Worm (Caenorhabditis elegans) whole organism, L3 larva: ENCODE data around the gene slcr-46.3.

Experiments
- R02D3.7 ChIP-seq: fragments of 150-350 bp; optimal IDR thresholded peaks from 2 replicates; lab custom pipeline; 2014; ENCODE audit warnings: missing biosample characterization, missing genetic modification characterization
- ZK546.5 ChIP-seq: sonication (generic microtip); optimal IDR thresholded peaks from 2 replicates; lab custom pipeline; 2017; ENCODE audit warnings: missing biosample characterization, missing genetic modification characterization
- aly-2 ChIP-seq: fragments of 150-350 bp; optimal IDR thresholded peaks from 2 replicates; lab custom pipeline; 2014; ENCODE audit warnings: missing biosample characterization, missing genetic modification characterization
- ama-1 ChIP-seq: fragments of 150-350 bp; optimal IDR thresholded peaks from 2 replicates; lab custom pipeline; 2018
- ceh-16 ChIP-seq: sonication (generic microtip); optimal IDR thresholded peaks from 2 replicates; lab custom pipeline; 2017; ENCODE audit warnings: missing biosample characterization, missing genetic modification characterization
- ceh-28 ChIP-seq: fragments of 150-350 bp; optimal IDR thresholded peaks from 2 replicates; lab custom pipeline; 2014; ENCODE audit warnings: missing biosample characterization, missing genetic modification reagents, missing genetic modification characterization
- ceh-82 ChIP-seq: fragments of 150-350 bp; optimal IDR thresholded peaks from 2 replicates; lab custom pipeline; 2014; ENCODE audit warnings: missing biosample characterization, missing genetic modification characterization
- egl-27 ChIP-seq: sonication (generic microtip); optimal IDR thresholded peaks from 4 replicates; lab custom pipeline; 2017; ENCODE audit warnings: missing biosample characterization, missing genetic modification reagents, missing genetic modification characterization
- egl-5 ChIP-seq: fragments of 150-350 bp; optimal IDR thresholded peaks from 2 replicates; lab custom pipeline; 2017; ENCODE audit warnings: missing biosample characterization, missing genetic modification reagents, missing genetic modification characterization, inconsistent platforms
- elt-2 ChIP-seq: sonication (generic microtip); optimal IDR thresholded peaks from 2 replicates; lab custom pipeline; 2016; ENCODE audit warnings: missing genetic modification reagents, mild to moderate bottlenecking, missing genetic modification characterization, missing compliant biosample characterization
- fkh-10 ChIP-seq: sonication (generic microtip); optimal IDR thresholded peaks from 2 replicates; lab custom pipeline; 2017; ENCODE audit warnings: missing biosample characterization, missing genetic modification reagents, missing genetic modification characterization
- fkh-2 ChIP-seq: fragments of 150-350 bp; optimal IDR thresholded peaks from 2 replicates; lab custom pipeline; 2014; ENCODE audit warnings: missing biosample characterization, missing genetic modification reagents, missing genetic modification characterization
- fos-1 ChIP-seq: fragments of 150-350 bp; optimal IDR thresholded peaks from 2 replicates; lab custom pipeline; 2014; ENCODE audit warnings: missing biosample characterization, missing genetic modification characterization
- hmg-11 ChIP-seq: sonication (generic microtip); optimal IDR thresholded peaks from 2 replicates; lab custom pipeline; 2016; ENCODE audit warnings: missing genetic modification characterization, missing compliant biosample characterization
- jun-1 ChIP-seq: fragments of 150-350 bp; optimal IDR thresholded peaks from 2 replicates; lab custom pipeline; 2014; ENCODE audit warnings: missing biosample characterization, missing genetic modification reagents, missing genetic modification characterization
- lin-39 ChIP-seq: fragments of 150-350 bp; optimal IDR thresholded peaks from 2 replicates; lab custom pipeline; 2018; ENCODE audit warnings: missing biosample characterization, missing genetic modification reagents, missing genetic modification characterization
- lsy-12 ChIP-seq: sonication (generic microtip); optimal IDR thresholded peaks from 2 replicates; lab custom pipeline; 2016; ENCODE audit warnings: mild to moderate bottlenecking, missing genetic modification characterization, missing compliant biosample characterization
- mdl-1 ChIP-seq: fragments of 150-350 bp; optimal IDR thresholded peaks from 2 replicates; lab custom pipeline; 2014; ENCODE audit warnings: missing biosample characterization, missing genetic modification characterization
- nfya-1 ChIP-seq: sonication (generic microtip); optimal IDR thresholded peaks from 2 replicates; lab custom pipeline; 2017; ENCODE audit warnings: missing genetic modification characterization, mild to moderate bottlenecking, missing compliant biosample characterization, antibody characterized with exemption, moderate library complexity; ENCODE audit not compliant: insufficient read depth
- nhr-11 ChIP-seq: fragments of 150-350 bp; optimal IDR thresholded peaks from 2 replicates; lab custom pipeline; 2014; ENCODE audit warnings: missing biosample characterization, missing genetic modification characterization
- nhr-23 ChIP-seq: fragments of 150-350 bp; optimal IDR thresholded peaks from 2 replicates; lab custom pipeline; 2014; ENCODE audit warnings: missing biosample characterization, missing genetic modification reagents, missing genetic modification characterization
- nhr-237 ChIP-seq: fragments of 150-350 bp; optimal IDR thresholded peaks from 2 replicates; lab custom pipeline; 2014; ENCODE audit warnings: missing biosample characterization, missing genetic modification characterization
- nhr-25 ChIP-seq: sonication (generic microtip); optimal IDR thresholded peaks from 2 replicates; lab custom pipeline; 2017; ENCODE audit warnings: missing biosample characterization, missing genetic modification characterization
- nhr-28 ChIP-seq: fragments of 150-350 bp; optimal IDR thresholded peaks from 2 replicates; lab custom pipeline; 2014; ENCODE audit warnings: missing biosample characterization, missing genetic modification characterization
- nhr-43 ChIP-seq: sonication (generic microtip); optimal IDR thresholded peaks from 2 replicates; lab custom pipeline; 2016; ENCODE audit warnings: mild to moderate bottlenecking, missing genetic modification characterization, missing compliant biosample characterization; ENCODE audit not compliant: poor library complexity, severe bottlenecking
- nhr-76 ChIP-seq: fragments of 150-350 bp; sonication (generic microtip); optimal IDR thresholded peaks from 5 replicates; lab custom pipeline; 2014; ENCODE audit warnings: missing biosample characterization, missing genetic modification characterization
- nhr-77 ChIP-seq: fragments of 150-350 bp; optimal IDR thresholded peaks from 2 replicates; lab custom pipeline; 2014; ENCODE audit warnings: missing biosample characterization, missing genetic modification characterization
- pha-4 ChIP-seq: fragments of 150-350 bp; optimal IDR thresholded peaks from 2 replicates; lab custom pipeline; 2014; ENCODE audit warnings: missing biosample characterization, missing genetic modification reagents, missing genetic modification characterization
- pqm-1 ChIP-seq: fragments of 150-350 bp; optimal IDR thresholded peaks from 2 replicates; lab custom pipeline; 2017; ENCODE audit warnings: missing biosample characterization, missing genetic modification characterization, inconsistent platforms
- sea-2 ChIP-seq: fragments of 150-350 bp; sonication (generic microtip); optimal IDR thresholded peaks from 4 replicates; lab custom pipeline; 2014; ENCODE audit warnings: missing biosample characterization, missing genetic modification reagents, missing genetic modification characterization
- skn-1 ChIP-seq: fragments of 150-350 bp; optimal IDR thresholded peaks from 2 replicates; lab custom pipeline; 2014; ENCODE audit warnings: missing biosample characterization, missing genetic modification characterization
- snpc-4 ChIP-seq: fragments of 150-350 bp; optimal IDR thresholded peaks from 2 replicates; lab custom pipeline; 2014; ENCODE audit warnings: missing biosample characterization, missing genetic modification characterization
- tbx-2 ChIP-seq: sonication (generic microtip); optimal IDR thresholded peaks from 2 replicates; lab custom pipeline; 2016; ENCODE audit warnings: mild to moderate bottlenecking, missing genetic modification characterization, missing compliant biosample characterization
- unc-39 ChIP-seq: sonication (generic microtip); optimal IDR thresholded peaks from 4 replicates; lab custom pipeline; 2017; ENCODE audit warnings: missing biosample characterization, missing genetic modification characterization
- unc-62 ChIP-seq: fragments of 150-350 bp; sonication (generic microtip); optimal IDR thresholded peaks from 4 replicates; lab custom pipeline; 2014; ENCODE audit warnings: missing biosample characterization, missing genetic modification reagents, missing genetic modification characterization
- zag-1 ChIP-seq: fragments of 150-350 bp; optimal IDR thresholded peaks from 2 replicates; lab custom pipeline; 2014; ENCODE audit warnings: missing biosample characterization, missing genetic modification characterization
- ztf-11 ChIP-seq: fragments of 150-350 bp; optimal IDR thresholded peaks from 2 replicates; lab custom pipeline; 2014; ENCODE audit warnings: missing biosample characterization, missing genetic modification characterization
- ztf-4 ChIP-seq: fragments of 150-350 bp; optimal IDR thresholded peaks from 2 replicates; lab custom pipeline; 2014; ENCODE audit warnings: missing biosample characterization, missing genetic modification characterization

The slcr-46.3 gene

DNA sequence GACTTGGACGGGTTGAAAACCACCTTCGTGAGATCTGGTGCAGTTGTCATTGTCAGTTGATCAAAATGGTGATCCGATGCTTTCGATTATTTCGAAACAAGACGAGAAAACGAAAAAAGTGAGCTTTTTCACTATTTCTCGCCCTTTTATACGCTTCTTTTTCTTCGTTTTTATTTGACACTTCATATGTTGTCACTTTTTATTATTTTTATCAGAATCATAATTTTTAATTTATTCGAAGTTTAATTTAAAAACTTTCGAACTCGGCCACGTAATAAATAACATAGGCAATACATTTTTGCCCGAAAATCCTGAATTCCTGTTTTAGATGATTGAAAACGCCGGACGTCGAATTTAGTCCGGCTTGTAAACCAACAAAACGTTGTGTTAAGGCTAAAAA lies 30.6 kb upstream of the slcr-46.3 start, which contains the start of gene F58E6.5:
TSS of gene F58E6.5 (minus strand) at position 101 of the 400 bp plus-strand sequence.
- no peak for TF ChIP-seq nhr-28 (tag; lab: Kevin White, UChicago)
- no peak for TF ChIP-seq snpc-4 (tag; lab: Kevin White, UChicago)
- TF ChIP-seq pha-4 (tag; lab: Kevin White, UChicago): no peak
- no peak for TF ChIP-seq egl-5
- no peak for TF ChIP-seq jun-1
- no peak for TF ChIP-seq nhr-77 (tag; lab: Kevin White, UChicago)
- no peak for TF ChIP-seq egl-27 (tag; lab: Kevin White, UChicago)
- TF ChIP-seq ztf-11: no peak
- no peak for TF ChIP-seq nhr-76 (tag; lab: Kevin White, UChicago)
- TF ChIP-seq nhr-11 (tag; lab: Kevin White, UChicago): no peak
- TF ChIP-seq nfya-1 (tag; lab: Kevin White, UChicago): no peak
- TF ChIP-seq fkh-2 (tag; lab: Kevin White, UChicago): no peak
- TF ChIP-seq nhr-237 (tag; lab: Kevin White, UChicago): no peak
- TF ChIP-seq elt-2 (tag; lab: Kevin White, UChicago): no peak
- TF ChIP-seq fkh-10 (GFP tag; lab: Kevin White, UChicago): no peak
- TF ChIP-seq unc-39 (tag; lab: Kevin White, UChicago): no peak
- no peak for TF ChIP-seq lsy-12 (tag; lab: Kevin White, UChicago)
- TF ChIP-seq, all 47 proteins: peak for 0

DNA sequence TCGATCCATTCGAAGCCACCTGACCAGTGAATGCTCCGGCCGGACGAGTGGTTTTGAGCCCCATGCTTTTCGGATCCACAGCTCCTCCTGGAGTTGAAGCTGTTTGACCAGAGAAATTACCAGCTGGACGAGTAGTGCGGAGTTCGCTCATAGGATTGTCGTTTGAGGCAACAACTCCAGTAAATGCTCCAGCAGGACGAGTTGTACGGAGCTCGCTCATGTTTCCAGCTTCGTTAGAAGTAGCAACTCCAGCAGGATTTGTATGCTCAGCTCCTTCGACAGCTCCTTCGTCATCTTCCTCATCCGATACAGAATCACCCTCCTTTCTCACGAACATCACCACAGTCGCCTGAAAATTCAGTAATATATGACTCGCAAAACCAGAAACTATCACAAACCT lies 29.6 kb upstream of the slcr-46.3 start:
- TF ChIP-seq skn-1 (tag; lab: Kevin White, UChicago) (no peak), egl-27 (tag; lab: Kevin White, UChicago) (no peak), nfya-1 (tag; lab: Kevin White, UChicago) (no peak), nhr-237 (tag; lab: Kevin White, UChicago) (no peak), ama-1 (lab: Kevin White, UChicago) (no peak), ceh-16 (tag; lab: Kevin White, UChicago) (no peak), fkh-2 (tag; lab: Kevin White, UChicago) (no peak), zag-1 (tag; lab: Kevin White, UChicago) (no peak), nhr-25 (no peak), hmg-11 (tag; lab: Kevin White, UChicago) (no peak), fkh-10 (GFP tag; lab: Kevin White, UChicago) (no peak), ZK546.5 (tag; lab: Kevin White, UChicago) (no peak), R02D3.7 (no peak), lsy-12 (tag; lab: Kevin White, UChicago) (no peak), tbx-2 (no peak)

- TF ChIP-seq lsy-12 (tag; lab: Kevin White, UChicago) (no peak), pqm-1 (tag; lab: Kevin White, UChicago) (no peak), ama-1 (lab: Kevin White, UChicago) (no peak), nhr-23 (tag; lab: Kevin White, UChicago) (no peak), ceh-82 (tag; lab: Kevin White, UChicago) (no peak), unc-62 (GFP tag; lab: Kevin White, UChicago) (no peak), fos-1 (tag; lab: Kevin White, UChicago) (no peak), nhr-76 (tag; lab: Kevin White, UChicago) (no peak)
Measured at ce11 chrV:9752918-9753317, 29.0 kb upstream of the slcr-46.3 start, which contains the start of gene F58E6.6. F58E6.6 (minus strand) TSS chrV:9753018.

- TF ChIP-seq ceh-16 (tag; lab: Kevin White, UChicago): no peak
- TF ChIP-seq R02D3.7: no peak
- TF ChIP-seq mdl-1 (tag; lab: Kevin White, UChicago): no peak
- no peak for TF ChIP-seq sea-2 (GFP tag; lab: Kevin White, UChicago)
- TF ChIP-seq ZK546.5 (tag; lab: Kevin White, UChicago): no peak
- no peak for TF ChIP-seq hmg-11 (tag; lab: Kevin White, UChicago)
- no peak for TF ChIP-seq lin-39 (tag; lab: Kevin White, UChicago)
- no peak for TF ChIP-seq lsy-12 (tag; lab: Kevin White, UChicago)
- no peak for TF ChIP-seq elt-2 (tag; lab: Kevin White, UChicago)
- no peak for TF ChIP-seq aly-2 (tag; lab: Kevin White, UChicago)
- no peak for TF ChIP-seq nhr-43 (tag; lab: Kevin White, UChicago)
- TF ChIP-seq ztf-4 (tag; lab: Kevin White, UChicago): no peak
- no peak for TF ChIP-seq ceh-28 (tag; lab: Kevin White, UChicago)
Measured at ce11 chrV:9750308-9750707, 26.4 kb upstream of the slcr-46.3 start, which contains the start of gene F58E6.4. F58E6.4 (minus strand) TSS chrV:9750408.
